Worm (Caenorhabditis elegans) whole organism, young adult: ENCODE measurements around the gene ZK1290.7.

Experiments used
- B0261.1 ChIP-seq: sonication (generic microtip); optimal IDR thresholded peaks from 2 replicates; lab custom pipeline; 2016; ENCODE audit warnings: mild to moderate bottlenecking, missing genetic modification characterization, moderate library complexity, missing compliant biosample characterization
- F57A8.1 ChIP-seq: fragments of 200-800 bp; sonication (Bioruptor generic); optimal IDR thresholded peaks from 2 replicates; lab custom pipeline; 2018; ENCODE audit warnings: mild to moderate bottlenecking, missing genetic modification characterization, moderate library complexity, missing compliant biosample characterization
- Y53F4B.3 ChIP-seq: fragments of 200-800 bp; sonication (Bioruptor generic); IDR thresholded peaks from 2 replicates; pipeline ENCODE4 v1.3.6; 2022; ENCODE audit warnings: missing genetic modification reagents, missing genetic modification characterization, missing compliant biosample characterization
- Y67H2A.10 ChIP-seq: fragments of 200-800 bp; sonication (Bioruptor generic); conservative IDR thresholded peaks from 2 replicates; pipeline ENCODE4 v1.3.6; 2022; ENCODE audit warnings: missing genetic modification reagents, missing genetic modification characterization, missing compliant biosample characterization
- egl-44 ChIP-seq: fragments of 200-800 bp; sonication (Bioruptor generic); IDR thresholded peaks from 2 replicates; pipeline ENCODE4 v1.3.6; 2022; ENCODE audit warnings: missing genetic modification reagents, missing genetic modification characterization, missing compliant biosample characterization
- hrde-1 ChIP-seq: sonication (generic microtip); optimal IDR thresholded peaks from 2 replicates; lab custom pipeline; 2016; ENCODE audit warnings: missing genetic modification characterization, mild to moderate bottlenecking, missing compliant biosample characterization, moderate library complexity, missing genotype, missing genetic modification reagents, borderline replicate concordance
- madf-8 ChIP-seq: fragments of 200-800 bp; sonication (Bioruptor generic); conservative IDR thresholded peaks from 2 replicates; pipeline ENCODE4 v1.3.6; 2022; ENCODE audit warnings: missing genetic modification reagents, missing genetic modification characterization, missing compliant biosample characterization
- mcd-1 ChIP-seq: fragments of 200-800 bp; sonication (Bioruptor generic); IDR thresholded peaks from 2 replicates; pipeline ENCODE4 v1.3.6; 2022; ENCODE audit warnings: missing genetic modification reagents, missing genetic modification characterization, missing compliant biosample characterization
- nhr-120 ChIP-seq: fragments of 200-800 bp; sonication (Bioruptor generic); IDR thresholded peaks from 2 replicates; pipeline ENCODE4 v1.3.6; 2022; ENCODE audit warnings: missing genetic modification characterization, missing compliant biosample characterization
- nhr-90 ChIP-seq: sonication (generic microtip); optimal IDR thresholded peaks from 2 replicates; lab custom pipeline; 2016; ENCODE audit warnings: missing genotype, mild to moderate bottlenecking, missing genetic modification characterization, missing compliant biosample characterization
- sdz-38 ChIP-seq: sonication (generic microtip); optimal IDR thresholded peaks from 2 replicates; lab custom pipeline; 2016; ENCODE audit warnings: missing genotype, missing genetic modification characterization, missing compliant biosample characterization
- sea-2 ChIP-seq: fragments of 200-800 bp; sonication (Bioruptor generic); IDR thresholded peaks from 2 replicates; pipeline ENCODE4 v1.3.6; 2022; ENCODE audit warnings: missing genetic modification characterization, missing compliant biosample characterization
- snpc-3.4 ChIP-seq: sonication (generic microtip); optimal IDR thresholded peaks from 2 replicates; lab custom pipeline; 2017; ENCODE audit warnings: missing genetic modification characterization, mild to moderate bottlenecking, missing compliant biosample characterization, antibody characterized with exemption, moderate library complexity, missing genotype, missing genetic modification reagents
- xnd-1 ChIP-seq: sonication (generic microtip); optimal IDR thresholded peaks from 2 replicates; lab custom pipeline; 2016; ENCODE audit warnings: missing genotype, missing genetic modification reagents, missing genetic modification characterization, missing compliant biosample characterization

- peak; percentile 48 for TF ChIP-seq hrde-1
- TF ChIP-seq B0261.1 (tag; lab: Kevin White, UChicago), result peak; percentile 11
- TF ChIP-seq xnd-1 (tag; lab: Kevin White, UChicago), result peak; percentile 21
- TF ChIP-seq nhr-120 (GFP tag; lab: Robert Waterston, UW), result no peak
- peak; percentile 19 for TF ChIP-seq F57A8.1
- peak; percentile 47 for TF ChIP-seq snpc-3.4 (tag; lab: Kevin White, UChicago)
- TF ChIP-seq nhr-90, result peak; percentile 77
- peak; percentile 96 for TF ChIP-seq mcd-1 (GFP tag; lab: Robert Waterston, UW)
- TF ChIP-seq Y53F4B.3, result peak; percentile 65
- peak; percentile 87; the same call in 1 of the 2 replicates for TF ChIP-seq egl-44 (GFP tag; lab: Robert Waterston, UW)
- peak; percentile 92 for TF ChIP-seq Y67H2A.10
- TF ChIP-seq sea-2 (GFP tag; lab: Robert Waterston, UW), result 0 out of 2 replicates have a peak, but pooled peaks have one; percentile 34
- peak; percentile 85 for TF ChIP-seq madf-8 (GFP tag; lab: Robert Waterston, UW)
- no peak for TF ChIP-seq sdz-38 (tag; lab: Kevin White, UChicago)
Observed at ce11 chrII:7478487-7479234, 46.7 kb downstream of the ZK1290.7 start, which contains the start of the genes aka-1 and ubc-6.
